Worm (Caenorhabditis elegans) whole organism, late embryonic: ENCODE measurements around the gene rdl-1.

Source experiments
- C08G9.2 ChIP-seq: sonication (generic microtip); optimal IDR thresholded peaks from 2 replicates; lab custom pipeline; 2016; ENCODE audit warnings: mild to moderate bottlenecking, missing genetic modification characterization, moderate library complexity, missing compliant biosample characterization
- K02D7.2 ChIP-seq: sonication (generic microtip); optimal IDR thresholded peaks from 2 replicates; lab custom pipeline; 2017; ENCODE audit warnings: mild to moderate bottlenecking, missing genetic modification characterization, missing compliant biosample characterization
- K09A11.1 ChIP-seq: sonication (generic microtip); optimal IDR thresholded peaks from 2 replicates; lab custom pipeline; 2017; ENCODE audit warnings: antibody characterized with exemption, mild to moderate bottlenecking, missing genetic modification characterization, missing compliant biosample characterization; ENCODE audit not compliant: insufficient read depth
- T23F11.4 ChIP-seq: fragments of 200-800 bp; sonication (Bioruptor generic); optimal IDR thresholded peaks from 2 replicates; lab custom pipeline; 2018; ENCODE audit warnings: mild to moderate bottlenecking, missing genetic modification characterization, missing compliant biosample characterization
- Y22D7AL.16 ChIP-seq: sonication (generic microtip); optimal IDR thresholded peaks from 2 replicates; lab custom pipeline; 2016; ENCODE audit warnings: missing genetic modification characterization, missing compliant biosample characterization
- ceh-14 ChIP-seq: sonication (generic microtip); optimal IDR thresholded peaks from 2 replicates; lab custom pipeline; 2016; ENCODE audit warnings: missing genotype, missing genetic modification characterization, missing compliant biosample characterization
- ceh-18 ChIP-seq: sonication (generic microtip); optimal IDR thresholded peaks from 2 replicates; lab custom pipeline; 2016; ENCODE audit warnings: missing genetic modification characterization, missing compliant biosample characterization
- ceh-19 ChIP-seq: fragments of 200-800 bp; sonication (Bioruptor generic); optimal IDR thresholded peaks from 2 replicates; lab custom pipeline; 2018; ENCODE audit warnings: mild to moderate bottlenecking, missing genetic modification characterization, missing compliant biosample characterization
- ceh-30 ChIP-seq: fragments of 150-350 bp; optimal IDR thresholded peaks from 2 replicates; lab custom pipeline; 2014; ENCODE audit warnings: missing biosample characterization, missing genetic modification characterization
- ceh-31 ChIP-seq: sonication (generic microtip); optimal IDR thresholded peaks from 2 replicates; lab custom pipeline; 2016; ENCODE audit warnings: missing genetic modification characterization, missing compliant biosample characterization
- ceh-45 ChIP-seq: fragments of 200-800 bp; sonication (Bioruptor generic); IDR thresholded peaks from 2 replicates; pipeline ENCODE4 v1.3.6; 2022; ENCODE audit warnings: missing genetic modification reagents, missing genetic modification characterization, missing compliant biosample characterization
- ceh-48 ChIP-seq: sonication (generic microtip); optimal IDR thresholded peaks from 2 replicates; lab custom pipeline; 2016; ENCODE audit warnings: missing genetic modification characterization, inconsistent platforms, missing compliant biosample characterization
- ceh-9 ChIP-seq: sonication (generic microtip); optimal IDR thresholded peaks from 2 replicates; lab custom pipeline; 2016; ENCODE audit warnings: mild to moderate bottlenecking, missing genetic modification characterization, inconsistent platforms, missing compliant biosample characterization
- dmd-4 ChIP-seq: sonication (generic microtip); optimal IDR thresholded peaks from 2 replicates; lab custom pipeline; 2016; ENCODE audit warnings: borderline replicate concordance, missing genetic modification characterization, missing compliant biosample characterization
- dve-1 ChIP-seq: sonication (generic microtip); optimal IDR thresholded peaks from 2 replicates; lab custom pipeline; 2017; ENCODE audit warnings: antibody characterized with exemption, mild to moderate bottlenecking, missing genetic modification characterization, missing compliant biosample characterization
- elt-2 ChIP-seq: sonication (generic microtip); optimal IDR thresholded peaks from 2 replicates; lab custom pipeline; 2016; ENCODE audit warnings: missing genetic modification reagents, missing genetic modification characterization, missing compliant biosample characterization
- ets-4 ChIP-seq: sonication (generic microtip); optimal IDR thresholded peaks from 2 replicates; lab custom pipeline; 2016; ENCODE audit warnings: missing genetic modification characterization, missing compliant biosample characterization
- eyg-1 ChIP-seq: sonication (generic microtip); optimal IDR thresholded peaks from 2 replicates; lab custom pipeline; 2016; ENCODE audit warnings: missing genotype, missing genetic modification characterization, missing compliant biosample characterization
- fax-1 ChIP-seq: sonication (generic microtip); optimal IDR thresholded peaks from 2 replicates; lab custom pipeline; 2016; ENCODE audit warnings: missing genotype, missing genetic modification characterization, missing compliant biosample characterization
- gmeb-2 ChIP-seq: sonication (generic microtip); optimal IDR thresholded peaks from 2 replicates; lab custom pipeline; 2016; ENCODE audit warnings: missing genetic modification characterization, inconsistent platforms, missing compliant biosample characterization
- hlh-13 ChIP-seq: fragments of 200-800 bp; sonication (Bioruptor generic); optimal IDR thresholded peaks from 2 replicates; lab custom pipeline; 2018; ENCODE audit warnings: mild to moderate bottlenecking, missing genetic modification characterization, missing compliant biosample characterization
- hlh-15 ChIP-seq: sonication (generic microtip); optimal IDR thresholded peaks from 2 replicates; lab custom pipeline; 2016; ENCODE audit warnings: missing genetic modification characterization, missing compliant biosample characterization
- hlh-6 ChIP-seq: sonication (generic microtip); optimal IDR thresholded peaks from 2 replicates; lab custom pipeline; 2016; ENCODE audit warnings: missing genotype, missing genetic modification characterization, missing compliant biosample characterization
- hlh-8 ChIP-seq: sonication (generic microtip); optimal IDR thresholded peaks from 2 replicates; lab custom pipeline; 2016; ENCODE audit warnings: missing genotype, missing genetic modification characterization, missing compliant biosample characterization
- lim-6 ChIP-seq: sonication (generic microtip); optimal IDR thresholded peaks from 2 replicates; lab custom pipeline; 2016; ENCODE audit warnings: missing genetic modification characterization, missing compliant biosample characterization
- lin-11 ChIP-seq: fragments of 200-800 bp; sonication (Bioruptor generic); optimal IDR thresholded peaks from 2 replicates; lab custom pipeline; 2018; ENCODE audit warnings: mild to moderate bottlenecking, missing genetic modification characterization, missing compliant biosample characterization
- nhr-11 ChIP-seq: fragments of 150-350 bp; optimal IDR thresholded peaks from 2 replicates; lab custom pipeline; 2014; ENCODE audit warnings: missing biosample characterization, missing genetic modification characterization
- nhr-232 ChIP-seq: sonication (generic microtip); optimal IDR thresholded peaks from 2 replicates; lab custom pipeline; 2016; ENCODE audit warnings: missing genetic modification characterization, missing compliant biosample characterization
- odd-2 ChIP-seq: sonication (generic microtip); optimal IDR thresholded peaks from 2 replicates; lab custom pipeline; 2017; ENCODE audit warnings: antibody characterized with exemption, mild to moderate bottlenecking, missing genetic modification characterization, missing compliant biosample characterization
- pat-9 ChIP-seq: fragments of 200-800 bp; sonication (Bioruptor generic); optimal IDR thresholded peaks from 2 replicates; lab custom pipeline; 2018; ENCODE audit warnings: mild to moderate bottlenecking, missing genetic modification characterization, moderate library complexity, missing compliant biosample characterization
- ref-2 ChIP-seq: sonication (generic microtip); optimal IDR thresholded peaks from 2 replicates; lab custom pipeline; 2016; ENCODE audit warnings: missing genetic modification characterization, missing compliant biosample characterization
- sox-2 ChIP-seq: fragments of 200-800 bp; sonication (Bioruptor generic); IDR thresholded peaks from 2 replicates; pipeline ENCODE4 v1.3.6; 2022; ENCODE audit warnings: missing genetic modification reagents, missing genetic modification characterization, missing compliant biosample characterization
- sox-4 ChIP-seq: sonication (generic microtip); optimal IDR thresholded peaks from 2 replicates; lab custom pipeline; 2017; ENCODE audit warnings: mild to moderate bottlenecking, missing genetic modification characterization, inconsistent platforms, missing compliant biosample characterization
- syd-9 ChIP-seq: sonication (generic microtip); optimal IDR thresholded peaks from 2 replicates; lab custom pipeline; 2016; ENCODE audit warnings: mild to moderate bottlenecking, missing genetic modification characterization, moderate library complexity, missing compliant biosample characterization
- tbx-7 ChIP-seq: sonication (generic microtip); optimal IDR thresholded peaks from 2 replicates; lab custom pipeline; 2016; ENCODE audit warnings: missing genotype, missing genetic modification characterization, missing compliant biosample characterization
- ttx-3 ChIP-seq: sonication (generic microtip); optimal IDR thresholded peaks from 2 replicates; lab custom pipeline; 2016; ENCODE audit warnings: missing genetic modification reagents, missing genetic modification characterization, missing compliant biosample characterization
- unc-3 ChIP-seq, 2 experiments: fragments of 200-800 bp in 1 of 2; sonication (Bioruptor generic) in 1 of 2; sonication (generic microtip) in 1 of 2; conservative IDR thresholded peaks in 1 of 2; optimal IDR thresholded peaks in 1 of 2; 2 replicates each; pipeline versions ENCODE4 v1.3.6 to Lab custom; 2016 to 2022; ENCODE audit warnings: missing compliant biosample characterization in 2 of 2, missing genetic modification characterization in 2 of 2, missing genetic modification reagents in 1 of 2
- unc-42 ChIP-seq: sonication (generic microtip); optimal IDR thresholded peaks from 2 replicates; lab custom pipeline; 2016; ENCODE audit warnings: missing genotype, missing genetic modification characterization, missing compliant biosample characterization
- unc-55 ChIP-seq: sonication (generic microtip); optimal IDR thresholded peaks from 2 replicates; lab custom pipeline; 2017; ENCODE audit warnings: missing biosample characterization, missing genetic modification reagents, missing genetic modification characterization
- ztf-16 ChIP-seq: sonication (generic microtip); optimal IDR thresholded peaks from 2 replicates; lab custom pipeline; 2017; ENCODE audit warnings: missing genetic modification characterization, missing compliant biosample characterization

The rdl-1 gene

DNA sequence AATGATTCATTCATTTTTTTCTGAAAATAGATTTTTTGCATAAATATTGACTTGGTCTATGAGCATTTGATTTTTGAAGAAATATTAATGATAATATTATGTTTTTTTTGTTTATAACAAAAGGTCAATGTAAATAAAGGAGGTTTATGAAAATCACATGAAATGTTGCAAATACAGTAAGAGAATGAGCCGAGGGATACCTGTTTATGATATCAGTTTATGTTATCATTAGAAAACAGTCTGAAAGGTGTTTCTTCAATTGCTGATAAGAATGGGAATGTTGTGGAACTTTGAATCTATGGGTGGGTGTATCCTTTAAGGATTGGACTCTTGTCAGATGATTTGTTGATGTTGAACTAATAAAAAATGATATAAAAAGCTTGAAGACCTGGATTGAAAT, 35.9 kb downstream of the rdl-1 start:
- TF ChIP-seq ref-2 (tag; lab: Kevin White, UChicago) (no peak), ztf-16 (no peak), elt-2 (tag; lab: Kevin White, UChicago) (peak; percentile 36), fax-1 (tag; lab: Kevin White, UChicago) (no peak), eyg-1 (tag; lab: Kevin White, UChicago) (no peak), unc-3 (GFP tag; conservative IDR thresholded peaks at IDR 0.05; lab: Robert Waterston, UW) (no peak), unc-3 (tag; optimal IDR thresholded peaks at IDR 0.05; lab: Kevin White, UChicago) (no peak), ceh-30 (tag; lab: Kevin White, UChicago) (no peak)

DNA sequence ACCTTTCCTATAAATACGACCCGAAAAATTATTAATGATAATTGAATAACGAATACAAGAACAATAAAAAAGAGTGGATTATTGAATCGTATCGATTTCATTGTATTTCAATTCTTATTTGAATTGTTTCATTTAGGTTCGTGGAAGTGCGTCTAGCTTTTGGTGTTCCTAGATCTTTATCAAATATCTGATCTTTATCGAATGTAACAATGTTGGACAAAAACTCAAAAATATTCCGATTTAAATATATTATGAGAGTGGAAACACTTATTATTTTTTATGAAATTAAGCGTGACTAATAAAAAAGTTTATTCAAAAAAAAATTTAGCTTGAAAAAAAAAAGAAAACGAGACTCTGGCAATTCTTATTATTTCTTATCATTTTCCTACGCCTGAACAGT, 38.1 kb downstream of the rdl-1 start, which contains the start of the genes C50F7.9 and C50F7.3:
Gene C50F7.9 (minus strand): TSS at position 101 of the 400 bp plus-strand sequence.
Gene C50F7.3 (plus strand): TSS at position 370 of the 400 bp plus-strand sequence.
- TF ChIP-seq tbx-7 (tag; lab: Kevin White, UChicago) (no peak), unc-55 (GFP tag; lab: Kevin White, UChicago) (no peak), ref-2 (tag; lab: Kevin White, UChicago) (no peak), gmeb-2 (tag; lab: Kevin White, UChicago) (no peak), nhr-11 (tag; lab: Kevin White, UChicago) (no peak), lim-6 (no peak), unc-42 (tag; lab: Kevin White, UChicago) (no peak), syd-9 (tag; lab: Kevin White, UChicago) (no peak), T23F11.4 (GFP tag; lab: Kevin White, UChicago) (no peak), pat-9 (no peak), K02D7.2 (tag; lab: Kevin White, UChicago) (no peak), odd-2 (no peak), C08G9.2 (tag; lab: Kevin White, UChicago) (no peak), sox-4 (tag; lab: Kevin White, UChicago) (no peak)

DNA sequence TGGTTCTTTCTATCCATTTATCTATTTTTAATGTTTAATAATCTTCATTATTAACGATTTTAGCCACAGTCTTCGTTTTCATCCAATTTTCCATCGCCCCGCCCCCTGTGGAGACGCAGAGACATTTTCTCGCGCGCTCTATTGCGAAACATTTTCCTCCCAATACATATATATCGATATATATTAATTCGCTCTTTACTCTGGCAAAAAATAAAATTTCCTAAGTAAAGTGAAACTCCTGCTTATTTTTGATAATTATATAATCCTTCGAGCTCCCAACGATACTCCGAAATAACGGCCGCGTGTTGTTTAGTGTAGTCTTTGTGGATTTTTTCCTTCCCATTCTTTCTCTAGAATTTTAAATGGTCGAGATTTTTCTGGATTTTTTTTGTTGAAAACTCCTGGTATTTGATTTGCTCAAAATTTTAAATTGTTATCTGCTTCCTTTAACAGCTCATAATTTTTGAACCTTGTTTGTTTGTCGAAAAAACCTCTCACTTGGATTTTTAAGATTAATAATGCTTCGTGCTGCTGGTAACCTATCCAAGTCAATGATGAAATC, 41.6 kb downstream of the rdl-1 start, which contains the start of gene sucg-1:
Gene sucg-1 (plus strand): TSS at position 512 of the 562 bp plus-strand sequence.
- TF ChIP-seq ceh-31 (tag; lab: Kevin White, UChicago) = no peak
- no peak for TF ChIP-seq odd-2
- TF ChIP-seq dmd-4 (tag; lab: Kevin White, UChicago) = no peak
- TF ChIP-seq ceh-30 (tag; lab: Kevin White, UChicago) = no peak
- no peak for TF ChIP-seq nhr-232
- no peak for TF ChIP-seq dve-1 (tag; lab: Kevin White, UChicago)
- no peak for TF ChIP-seq ceh-14 (tag; lab: Kevin White, UChicago)

DNA sequence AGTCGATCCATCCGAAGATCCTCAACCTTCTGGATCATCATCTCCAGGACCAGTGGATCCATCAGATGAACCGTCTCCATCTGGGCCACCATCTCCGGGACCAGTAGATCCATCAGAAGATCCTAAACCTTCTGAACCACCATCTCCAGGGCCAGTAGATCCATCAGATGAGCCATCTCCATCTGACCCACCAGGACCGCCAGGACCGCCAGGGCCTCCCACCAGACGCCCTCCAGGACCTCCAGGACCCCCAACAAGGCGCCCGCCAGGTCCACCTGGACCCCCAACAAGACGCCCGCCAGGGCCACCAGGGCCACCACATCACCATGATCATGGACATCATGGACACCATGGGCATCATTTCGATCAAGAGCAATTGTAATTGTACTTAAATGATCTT, 42.8 kb downstream of the rdl-1 start:
- TF ChIP-seq hlh-6 (tag; lab: Kevin White, UChicago) (peak; percentile 21), nhr-11 (tag; lab: Kevin White, UChicago) (no peak), ceh-19 (no peak), tbx-7 (tag; lab: Kevin White, UChicago) (no peak)
- TF ChIP-seq, all 69 proteins: peak for 1

DNA sequence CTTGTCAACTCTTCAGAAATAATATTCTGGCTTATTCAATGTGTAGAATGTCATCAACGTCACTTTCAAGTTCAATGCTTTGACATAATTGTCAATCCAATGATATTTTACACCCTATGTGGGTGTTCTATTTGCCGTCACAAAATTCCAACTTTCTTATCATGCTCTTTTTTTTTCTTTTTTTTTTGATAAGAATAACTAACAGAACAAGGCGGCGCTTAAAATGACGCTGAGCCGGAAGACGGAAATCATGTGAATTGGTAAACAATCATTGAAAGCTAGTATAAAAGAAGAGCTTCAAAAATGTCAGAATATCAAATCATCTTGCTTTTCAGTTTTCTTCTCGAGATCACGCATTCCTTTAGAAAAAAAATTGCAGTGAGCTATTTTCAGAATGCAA, 43.7 kb downstream of the rdl-1 start, which contains the start of gene C50F7.5:
Gene C50F7.5 (plus strand): TSS at position 395 of the 400 bp plus-strand sequence.
- no peak for TF ChIP-seq hlh-13 (GFP tag; lab: Kevin White, UChicago)
- TF ChIP-seq C08G9.2 (tag; lab: Kevin White, UChicago) = no peak
- no peak for TF ChIP-seq ets-4 (tag; lab: Kevin White, UChicago)

DNA sequence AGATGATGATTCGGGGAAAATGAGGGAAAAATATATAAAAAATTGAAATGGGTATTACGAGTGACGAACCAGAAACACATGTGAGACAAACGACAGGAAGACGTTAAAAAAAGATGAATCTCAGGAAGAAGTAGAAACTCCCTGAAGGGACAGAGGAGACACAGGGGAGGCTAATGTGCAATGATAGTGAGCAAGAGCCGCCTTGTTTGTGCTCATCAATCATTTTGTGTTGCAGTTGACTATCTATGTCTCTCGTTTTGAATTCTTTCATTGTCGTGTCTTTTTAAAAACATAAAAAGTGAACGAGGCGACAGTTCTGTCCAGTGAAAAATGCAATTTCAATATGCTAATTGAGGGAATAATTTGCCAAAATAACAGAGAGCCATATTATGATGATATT, 45.1 kb downstream of the rdl-1 start:
- TF ChIP-seq T23F11.4 (GFP tag; lab: Kevin White, UChicago) (no peak), Y22D7AL.16 (tag; lab: Kevin White, UChicago) (no peak), hlh-15 (tag; lab: Kevin White, UChicago) (no peak), sox-4 (tag; lab: Kevin White, UChicago) (no peak), nhr-232 (no peak), lin-11 (tag; lab: Kevin White, UChicago) (no peak), ceh-48 (no peak), K02D7.2 (tag; lab: Kevin White, UChicago) (no peak), ttx-3 (no peak), unc-55 (GFP tag; lab: Kevin White, UChicago) (no peak), ceh-45 (no peak), ceh-9 (tag; lab: Kevin White, UChicago) (no peak), ceh-18 (tag; lab: Kevin White, UChicago) (no peak), lim-6 (no peak), K09A11.1 (tag; lab: Kevin White, UChicago) (no peak), ets-4 (tag; lab: Kevin White, UChicago) (no peak), hlh-13 (GFP tag; lab: Kevin White, UChicago) (no peak), hlh-8 (tag; lab: Kevin White, UChicago) (no peak), sox-2 (GFP tag; lab: Robert Waterston, UW) (no peak)
